Worm (Caenorhabditis elegans) whole organism, mixed stage, embryonic: ENCODE measurements around the gene flp-6.

Experiments
- M03D4.4 ChIP-seq: sonication (generic microtip); optimal IDR thresholded peaks from 2 replicates; lab custom pipeline; 2017; ENCODE audit warnings: mild to moderate bottlenecking, missing genetic modification characterization, missing compliant biosample characterization
- ces-1 ChIP-seq: fragments of 150-350 bp; optimal IDR thresholded peaks from 2 replicates; lab custom pipeline; 2014; ENCODE audit warnings: missing biosample characterization, missing genetic modification reagents, missing genetic modification characterization
- elt-1 ChIP-seq: sonication (generic microtip); optimal IDR thresholded peaks from 2 replicates; lab custom pipeline; 2017; ENCODE audit warnings: missing genetic modification characterization, mild to moderate bottlenecking, missing compliant biosample characterization, antibody characterized with exemption, moderate library complexity, borderline replicate concordance; ENCODE audit not compliant: insufficient read depth
- elt-3 ChIP-seq: fragments of 150-350 bp; optimal IDR thresholded peaks from 2 replicates; lab custom pipeline; 2014; ENCODE audit warnings: missing biosample characterization, missing genetic modification characterization
- lin-13 ChIP-seq: fragments of 150-350 bp; optimal IDR thresholded peaks from 2 replicates; lab custom pipeline; 2014; ENCODE audit warnings: missing biosample characterization, missing genetic modification characterization
- lsy-2 ChIP-seq: fragments of 150-350 bp; optimal IDR thresholded peaks from 2 replicates; lab custom pipeline; 2014; ENCODE audit warnings: missing biosample characterization, missing genetic modification characterization
- nhr-2 ChIP-seq: fragments of 150-350 bp; optimal IDR thresholded peaks from 2 replicates; lab custom pipeline; 2014; ENCODE audit warnings: missing biosample characterization, missing genetic modification characterization
- unc-39 ChIP-seq: fragments of 150-350 bp; optimal IDR thresholded peaks from 2 replicates; lab custom pipeline; 2014; ENCODE audit warnings: missing biosample characterization, missing genetic modification characterization
- unc-62 ChIP-seq: fragments of 150-350 bp; optimal IDR thresholded peaks from 2 replicates; lab custom pipeline; 2014; ENCODE audit warnings: missing biosample characterization, missing genetic modification reagents, missing genetic modification characterization
- ztf-11 ChIP-seq: fragments of 150-350 bp; optimal IDR thresholded peaks from 2 replicates; lab custom pipeline; 2014; ENCODE audit warnings: missing biosample characterization, missing genetic modification characterization

DNA sequence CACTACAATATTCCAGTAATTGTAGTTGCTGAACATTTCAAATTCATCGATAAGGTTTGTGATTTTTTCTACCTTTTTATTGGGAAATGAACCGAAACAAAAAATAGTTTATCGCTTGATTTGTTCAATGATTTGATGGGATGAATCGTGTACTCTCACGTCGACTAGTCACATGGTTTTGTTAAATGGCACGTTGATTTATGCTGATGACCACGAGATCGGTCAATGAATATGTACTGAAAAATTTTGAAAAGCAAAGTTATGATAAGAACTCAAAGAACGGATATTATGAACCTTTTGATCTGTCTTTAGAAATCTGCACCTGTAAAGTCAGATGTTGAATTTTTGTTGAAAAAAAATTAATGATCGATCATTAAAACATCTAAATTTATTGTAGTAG, 44.5 kb downstream of the flp-6 start:
- TF ChIP-seq unc-39 (tag; lab: Kevin White, UChicago): no peak
- no peak for TF ChIP-seq lsy-2 (tag; lab: Kevin White, UChicago)
- TF ChIP-seq lin-13 (tag; lab: Kevin White, UChicago): no peak
- no peak for TF ChIP-seq elt-1 (tag; lab: Kevin White, UChicago)
- TF ChIP-seq ces-1 (GFP tag; lab: Kevin White, UChicago): no peak
- no peak for TF ChIP-seq elt-3 (tag; lab: Kevin White, UChicago)
- no peak for TF ChIP-seq nhr-2 (tag; lab: Kevin White, UChicago)
- no peak for TF ChIP-seq ztf-11 (tag; lab: Kevin White, UChicago)
- TF ChIP-seq M03D4.4 (tag; lab: Kevin White, UChicago): no peak
- no peak for TF ChIP-seq unc-62
